Worm (Caenorhabditis elegans) whole organism, L4 larva: Measurements from ENCODE around the gene ZK622.5.

Source experiments
- D1046.2 ChIP-seq: fragments of 200-800 bp; sonication (Bioruptor generic); IDR thresholded peaks from 2 replicates; pipeline ENCODE4 v1.3.6; 2022; ENCODE audit warnings: missing genetic modification characterization, missing compliant biosample characterization
- F10B5.3 ChIP-seq: sonication (generic microtip); optimal IDR thresholded peaks from 2 replicates; lab custom pipeline; 2016; ENCODE audit warnings: mild to moderate bottlenecking, missing genetic modification characterization, missing compliant biosample characterization
- F37D6.2 ChIP-seq: sonication (generic microtip); optimal IDR thresholded peaks from 2 replicates; lab custom pipeline; 2016; ENCODE audit warnings: mild to moderate bottlenecking, missing genetic modification characterization, missing compliant biosample characterization
- F44E2.7 ChIP-seq: fragments of 200-800 bp; sonication (Bioruptor generic); IDR thresholded peaks from 2 replicates; pipeline ENCODE4 v2.1.2; 2022; ENCODE audit warnings: missing genetic modification characterization, missing compliant biosample characterization
- Y105C5A.15 ChIP-seq: fragments of 200-800 bp; sonication (Bioruptor generic); IDR thresholded peaks from 2 replicates; pipeline ENCODE4 v1.3.6; 2022; ENCODE audit warnings: missing genetic modification characterization, missing compliant biosample characterization
- Y5F2A.4 ChIP-seq: fragments of 200-800 bp; sonication (Bioruptor generic); optimal IDR thresholded peaks from 2 replicates; lab custom pipeline; 2018; ENCODE audit warnings: mild to moderate bottlenecking, missing genetic modification characterization, missing compliant biosample characterization
- ZK337.2 ChIP-seq: fragments of 200-800 bp; sonication (Bioruptor generic); IDR thresholded peaks from 2 replicates; pipeline ENCODE4 v1.3.6; 2022; ENCODE audit warnings: missing genetic modification reagents, missing genetic modification characterization, missing compliant biosample characterization
- ZK546.5 ChIP-seq, 2 experiments: sonication (generic microtip); optimal IDR thresholded peaks; 2 replicates each; lab custom pipeline; 2017; ENCODE audit warnings: missing biosample characterization in 2 of 2, missing genetic modification characterization in 2 of 2
- aha-1 ChIP-seq: fragments of 150-350 bp; peaks from one replicate; lab custom pipeline; 2014; ENCODE audit warnings: missing biosample characterization, missing genetic modification characterization
- arid-1 ChIP-seq: fragments of 200-800 bp; sonication (Bioruptor generic); conservative IDR thresholded peaks from 2 replicates; pipeline ENCODE4 v1.3.6; 2022; ENCODE audit warnings: missing genetic modification reagents, missing genetic modification characterization, missing compliant biosample characterization
- ceh-20 ChIP-seq: fragments of 200-800 bp; sonication (Bioruptor generic); IDR thresholded peaks from 2 replicates; pipeline ENCODE4 v1.3.6; 2022; ENCODE audit warnings: missing genetic modification reagents, missing genetic modification characterization, missing compliant biosample characterization
- ceh-62 ChIP-seq: sonication (generic microtip); optimal IDR thresholded peaks from 2 replicates; lab custom pipeline; 2017; ENCODE audit warnings: missing biosample characterization, missing genetic modification characterization
- ceh-82 ChIP-seq: sonication (generic microtip); optimal IDR thresholded peaks from 2 replicates; lab custom pipeline; 2017; ENCODE audit warnings: missing biosample characterization, missing genetic modification characterization
- ctbp-1 ChIP-seq: fragments of 200-800 bp; sonication (Bioruptor generic); IDR thresholded peaks from 2 replicates; pipeline ENCODE4 v1.3.6; 2022; ENCODE audit warnings: missing genetic modification reagents, missing genetic modification characterization, missing compliant biosample characterization
- daf-12 ChIP-seq: fragments of 150-350 bp; optimal IDR thresholded peaks from 2 replicates; lab custom pipeline; 2014; ENCODE audit warnings: missing biosample characterization, missing genetic modification reagents, missing genetic modification characterization
- daf-16 ChIP-seq, 3 experiments: sonication (generic microtip); optimal IDR thresholded peaks; 2 replicates each; lab custom pipeline; 2016 to 2017; ENCODE audit warnings: missing genetic modification characterization in 3 of 3, missing genetic modification reagents in 3 of 3, mild to moderate bottlenecking in 2 of 3, missing compliant biosample characterization in 2 of 3, missing biosample characterization in 1 of 3, moderate library complexity in 1 of 3
- dmd-6 ChIP-seq: fragments of 200-800 bp; sonication (Bioruptor generic); IDR thresholded peaks from 2 replicates; pipeline ENCODE4 v1.3.6; 2022; ENCODE audit warnings: missing genetic modification reagents, missing genetic modification characterization, missing compliant biosample characterization
- dmd-8 ChIP-seq: fragments of 200-800 bp; sonication (Bioruptor generic); IDR thresholded peaks from 2 replicates; pipeline ENCODE4 v1.3.6; 2022; ENCODE audit warnings: missing genetic modification characterization, missing compliant biosample characterization
- dmd-9 ChIP-seq: fragments of 200-800 bp; sonication (Bioruptor generic); IDR thresholded peaks from 2 replicates; pipeline ENCODE4 v1.3.6; 2022; ENCODE audit warnings: missing genetic modification reagents, missing genetic modification characterization, missing compliant biosample characterization
- dve-1 ChIP-seq: sonication (generic microtip); optimal IDR thresholded peaks from 2 replicates; lab custom pipeline; 2017; ENCODE audit warnings: antibody characterized with exemption, mild to moderate bottlenecking, missing genetic modification characterization, missing compliant biosample characterization; ENCODE audit not compliant: insufficient read depth
- egl-43 ChIP-seq: fragments of 200-800 bp; sonication (Bioruptor generic); IDR thresholded peaks from 2 replicates; pipeline ENCODE4 v1.3.6; 2022; ENCODE audit warnings: missing genetic modification reagents, missing genetic modification characterization, missing compliant biosample characterization
- fkh-10 ChIP-seq: fragments of 150-350 bp; optimal IDR thresholded peaks from 2 replicates; lab custom pipeline; 2014; ENCODE audit warnings: missing biosample characterization, missing genetic modification reagents, missing genetic modification characterization
- gei-8 ChIP-seq: fragments of 200-800 bp; sonication (Bioruptor generic); optimal IDR thresholded peaks from 2 replicates; lab custom pipeline; 2018; ENCODE audit warnings: mild to moderate bottlenecking, missing genetic modification characterization, missing compliant biosample characterization
- lin-15B ChIP-seq: fragments of 150-350 bp; sonication (generic microtip); optimal IDR thresholded peaks from 3 replicates; lab custom pipeline; 2014; ENCODE audit warnings: missing biosample characterization, missing genetic modification characterization
- lin-38 ChIP-seq: fragments of 200-800 bp; sonication (Bioruptor generic); IDR thresholded peaks from 2 replicates; pipeline ENCODE4 v1.3.6; 2022; ENCODE audit warnings: missing genetic modification reagents, missing genetic modification characterization, missing compliant biosample characterization
- lsy-2 ChIP-seq, 2 experiments: fragments of 150-350 bp in 1 of 2; sonication (generic microtip) in 1 of 2; optimal IDR thresholded peaks; 2 replicates each; lab custom pipeline; 2014 to 2017; ENCODE audit warnings: missing biosample characterization in 2 of 2, missing genetic modification characterization in 2 of 2
- madf-5 ChIP-seq, 2 experiments: fragments of 200-800 bp; sonication (Bioruptor generic); IDR thresholded peaks; 2 replicates each; pipeline ENCODE4 v1.3.6; 2022; ENCODE audit warnings: missing compliant biosample characterization in 2 of 2, missing genetic modification characterization in 2 of 2
- mdl-1 ChIP-seq, 2 experiments: fragments of 150-350 bp in 1 of 2; sonication (generic microtip) in 1 of 2; optimal IDR thresholded peaks; 2 replicates each; lab custom pipeline; 2014 to 2017; ENCODE audit warnings: missing biosample characterization in 2 of 2, missing genetic modification characterization in 2 of 2
- mep-1 ChIP-seq: fragments of 150-350 bp; sonication (generic microtip); optimal IDR thresholded peaks from 3 replicates; lab custom pipeline; 2014; ENCODE audit warnings: missing biosample characterization, missing genetic modification characterization
- mes-2 ChIP-seq: sonication (generic microtip); optimal IDR thresholded peaks from 2 replicates; lab custom pipeline; 2016; ENCODE audit warnings: missing genotype, mild to moderate bottlenecking, missing genetic modification characterization, missing compliant biosample characterization; ENCODE audit not compliant: poor library complexity, severe bottlenecking
- nhr-11 ChIP-seq: fragments of 150-350 bp; optimal IDR thresholded peaks from 2 replicates; lab custom pipeline; 2014; ENCODE audit warnings: missing biosample characterization, missing genetic modification characterization
- nhr-25 ChIP-seq: sonication (generic microtip); optimal IDR thresholded peaks from 2 replicates; lab custom pipeline; 2017; ENCODE audit warnings: missing genetic modification characterization, mild to moderate bottlenecking, missing compliant biosample characterization, antibody characterized with exemption, moderate library complexity, borderline replicate concordance; ENCODE audit not compliant: insufficient read depth
- nhr-28 ChIP-seq: fragments of 150-350 bp; optimal IDR thresholded peaks from 2 replicates; lab custom pipeline; 2014; ENCODE audit warnings: missing biosample characterization, missing genetic modification characterization
- nhr-42 ChIP-seq: fragments of 200-800 bp; sonication (Bioruptor generic); IDR thresholded peaks from 2 replicates; pipeline ENCODE4 v1.3.6; 2022; ENCODE audit warnings: missing genetic modification characterization, missing compliant biosample characterization
- nhr-77 ChIP-seq: fragments of 150-350 bp; optimal IDR thresholded peaks from 2 replicates; lab custom pipeline; 2014; ENCODE audit warnings: missing biosample characterization, missing genetic modification characterization
- pha-4 ChIP-seq, 2 experiments: fragments of 150-350 bp in 1 of 2; fragments of 200-800 bp in 1 of 2; sonication (Bioruptor generic) in 1 of 2; IDR thresholded peaks in 1 of 2; optimal IDR thresholded peaks in 1 of 2; 2 replicates each; pipeline versions ENCODE4 v1.3.6 to Lab custom; 2014 to 2022; ENCODE audit warnings: missing genetic modification characterization in 2 of 2, missing genetic modification reagents in 2 of 2, missing biosample characterization in 1 of 2, missing compliant biosample characterization in 1 of 2
- pqm-1 ChIP-seq: sonication (generic microtip); optimal IDR thresholded peaks from 2 replicates; lab custom pipeline; 2017; ENCODE audit warnings: missing biosample characterization, missing genetic modification characterization
- unc-39 ChIP-seq: sonication (generic microtip); optimal IDR thresholded peaks from 2 replicates; lab custom pipeline; 2017; ENCODE audit warnings: missing biosample characterization, missing genetic modification characterization
- unc-62 ChIP-seq, 3 experiments: fragments of 150-350 bp in 1 of 3; sonication (generic microtip); optimal IDR thresholded peaks in 2 of 3; peaks in 1 of 3; 1 replicate in 1 of 3; 2 replicates in 2 of 3; lab custom pipeline; 2014 to 2017; ENCODE audit warnings: missing biosample characterization in 3 of 3, missing genetic modification characterization in 3 of 3, missing genetic modification reagents in 3 of 3, missing genotype in 1 of 3
- zip-11 ChIP-seq: fragments of 200-800 bp; sonication (Bioruptor generic); IDR thresholded peaks from 2 replicates; pipeline ENCODE4 v1.3.6; 2022; ENCODE audit warnings: missing genetic modification characterization, missing compliant biosample characterization

ZK622.5 gene

DNA sequence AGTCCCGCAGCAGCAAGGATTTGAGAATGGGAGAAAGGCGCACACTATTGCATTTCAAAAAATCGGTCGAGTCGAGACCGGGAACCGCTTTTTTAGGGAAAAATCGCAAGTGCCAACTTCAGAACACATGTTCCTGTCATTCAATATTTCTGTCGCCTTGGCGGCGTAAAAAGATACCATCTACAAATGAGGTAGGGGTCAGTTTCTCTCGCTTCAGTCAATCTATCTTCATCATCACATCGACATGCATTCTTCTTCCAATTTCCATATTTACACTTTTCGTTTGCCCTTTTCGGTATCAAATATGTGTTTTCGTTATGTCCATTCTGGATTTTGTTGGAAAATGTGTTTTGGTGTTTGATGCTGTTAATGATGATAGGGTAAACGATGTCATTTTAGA lies 8.5 kb downstream of the ZK622.5 start:
- TF ChIP-seq nhr-11: no peak
- peak in 1 of 2 experiments; percentile 70 for TF ChIP-seq unc-62 (GFP tag; optimal IDR thresholded peaks at IDR 0.05 in 1 of 2; lab: Kevin White, UChicago)
- TF ChIP-seq unc-62 (tag; optimal IDR thresholded peaks at IDR 0.05; lab: Kevin White, UChicago): no peak
- TF ChIP-seq aha-1 (tag; lab: Kevin White, UChicago): no peak
- no peak for TF ChIP-seq F10B5.3
- no peak for TF ChIP-seq daf-16 (GFP tag; optimal IDR thresholded peaks at IDR 0.05; lab: Kevin White, UChicago)
- no peak for TF ChIP-seq daf-16 (tag; optimal IDR thresholded peaks at IDR 0.05; lab: Kevin White, UChicago)
- no peak for TF ChIP-seq nhr-42

- TF ChIP-seq unc-62 (GFP tag; optimal IDR thresholded peaks at IDR 0.05 in 1 of 2; lab: Kevin White, UChicago): peak in 1 of 2 experiments; percentile 50
- TF ChIP-seq unc-62 (tag; optimal IDR thresholded peaks at IDR 0.05; lab: Kevin White, UChicago): no peak
- no peak for TF ChIP-seq arid-1
- no peak for TF ChIP-seq lsy-2 (tag; optimal IDR thresholded peaks at IDR 0.05; lab: Kevin White, UChicago)
- TF ChIP-seq fkh-10: peak; percentile 25
- TF ChIP-seq dmd-9 (GFP tag; lab: Robert Waterston, UW): no peak
- peak; percentile 81 for TF ChIP-seq aha-1 (tag; lab: Kevin White, UChicago)
- TF ChIP-seq ceh-20 (GFP tag; lab: Robert Waterston, UW): no peak
These were observed 12.6 kb downstream of the ZK622.5 start for ce11 chrII:5301810-5302209.

DNA sequence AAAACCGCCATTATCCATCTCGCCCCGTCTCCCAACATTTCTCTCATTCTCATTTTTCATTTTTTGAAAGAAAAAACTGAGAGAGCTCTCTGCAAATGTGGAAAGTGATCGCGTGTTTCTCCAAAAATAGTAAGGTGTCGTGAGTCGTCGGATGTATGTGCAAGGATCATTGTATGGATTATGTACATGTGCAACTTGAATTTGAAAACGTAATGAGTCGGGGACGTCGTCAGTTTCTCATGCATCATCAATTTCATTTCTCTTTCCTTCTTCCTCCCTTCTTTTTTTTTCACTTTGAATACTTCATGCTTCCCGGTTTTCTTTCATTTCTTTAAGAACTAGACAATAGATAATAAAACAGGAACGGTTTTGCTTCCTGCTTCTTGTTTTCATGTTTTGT lies 15.9 kb downstream of the ZK622.5 start:
- TF ChIP-seq lin-38 (GFP tag; lab: Robert Waterston, UW): no peak
- TF ChIP-seq aha-1 (tag; lab: Kevin White, UChicago): peak; percentile 4
- TF ChIP-seq, all 104 proteins: peak for 1

DNA sequence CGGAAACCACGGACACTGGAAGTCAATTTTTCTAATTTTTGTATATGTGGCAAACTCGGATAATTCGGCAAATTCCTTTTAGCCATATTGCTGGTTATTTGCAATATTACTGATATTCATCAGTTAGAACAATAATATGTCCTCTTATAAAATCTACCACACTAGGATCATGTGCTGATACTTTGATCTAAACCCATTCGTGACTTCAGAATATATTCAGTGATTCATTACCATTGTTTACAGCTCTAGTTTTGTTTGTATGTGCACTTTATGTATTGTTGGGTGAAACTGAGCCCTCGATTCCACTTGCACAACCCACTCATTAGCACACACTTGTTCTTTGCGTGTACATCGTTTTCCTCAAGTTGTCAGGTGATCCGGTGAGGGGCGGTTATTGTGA lies 17.0 kb downstream of the ZK622.5 start:
- no peak for TF ChIP-seq lin-15B (tag; lab: Kevin White, UChicago)
- TF ChIP-seq pqm-1 (tag; lab: Kevin White, UChicago): no peak
- no peak for TF ChIP-seq dmd-6
- peak; percentile 4 for TF ChIP-seq nhr-28 (tag; lab: Kevin White, UChicago)
- no peak for TF ChIP-seq F37D6.2
- TF ChIP-seq arid-1: no peak
- no peak for TF ChIP-seq mep-1 (tag; lab: Kevin White, UChicago)
- no peak for TF ChIP-seq D1046.2
- no peak for TF ChIP-seq ctbp-1 (GFP tag; lab: Robert Waterston, UW)
- TF ChIP-seq madf-5 (GFP tag; IDR thresholded peaks at IDR 0.05; lab: Robert Waterston, UW): no peak
- no peak for TF ChIP-seq ceh-62
- TF ChIP-seq aha-1 (tag; lab: Kevin White, UChicago): peak; percentile 95
- TF ChIP-seq zip-11 (GFP tag; lab: Robert Waterston, UW): no peak
- TF ChIP-seq daf-16 (GFP tag; optimal IDR thresholded peaks at IDR 0.05; lab: Kevin White, UChicago): no peak
- TF ChIP-seq daf-16 (tag; optimal IDR thresholded peaks at IDR 0.05; lab: Kevin White, UChicago): no peak
- no peak for TF ChIP-seq daf-12 (tag; lab: Kevin White, UChicago)
- TF ChIP-seq Y105C5A.15 (GFP tag; lab: Robert Waterston, UW): no peak
- TF ChIP-seq, all 104 proteins: peak for 2

ce11 chrII:5307203-5307602 lies 18.0 kb downstream of the ZK622.5 start:
- TF ChIP-seq dmd-6 (peak; percentile 61), nhr-77 (peak; percentile 8), mes-2 (tag; lab: Kevin White, UChicago) (no peak), unc-62 (GFP tag; optimal IDR thresholded peaks at IDR 0.05 in 1 of 2; lab: Kevin White, UChicago) (peak in 1 of 2 experiments; percentile 66), unc-62 (tag; optimal IDR thresholded peaks at IDR 0.05; lab: Kevin White, UChicago) (no peak), F44E2.7 (no peak), ZK546.5 (tag; optimal IDR thresholded peaks at IDR 0.05; lab: Kevin White, UChicago) (no peak), ceh-82 (tag; lab: Kevin White, UChicago) (no peak), ZK337.2 (no peak), nhr-42 (no peak), pha-4 (GFP tag; IDR thresholded peaks at IDR 0.05; lab: Robert Waterston, UW) (no peak), pha-4 (tag; optimal IDR thresholded peaks at IDR 0.05; lab: Kevin White, UChicago) (no peak), ceh-20 (GFP tag; lab: Robert Waterston, UW) (no peak), F10B5.3 (no peak), arid-1 (no peak), dmd-8 (GFP tag; lab: Robert Waterston, UW) (no peak), gei-8 (GFP tag; lab: Kevin White, UChicago) (no peak), dve-1 (tag; lab: Kevin White, UChicago) (peak; percentile 44), nhr-11 (no peak), nhr-25 (no peak), mdl-1 (tag; optimal IDR thresholded peaks at IDR 0.05; lab: Kevin White, UChicago) (peak in 1 of 2 experiments; percentile 53), daf-16 (GFP tag; optimal IDR thresholded peaks at IDR 0.05; lab: Kevin White, UChicago) (no peak), daf-16 (tag; optimal IDR thresholded peaks at IDR 0.05; lab: Kevin White, UChicago) (no peak), egl-43 (no peak), Y5F2A.4 (GFP tag; lab: Kevin White, UChicago) (no peak), pqm-1 (tag; lab: Kevin White, UChicago) (peak; percentile 63), unc-39 (tag; lab: Kevin White, UChicago) (no peak)
